Fruit fly (Drosophila melanogaster) whole organism, pupa: Measurements from ENCODE around the gene HDAC11.

Experiments used
- CG12605 ChIP-seq: fragments of 200-800 bp; sonication (Bioruptor generic); IDR thresholded peaks from 2 replicates; pipeline ENCODE4 v1.3.6; 2022; ENCODE audit warnings: missing biosample characterization, missing genetic modification characterization
- CG13204 ChIP-seq: fragments of 200-800 bp; sonication (Bioruptor generic); optimal IDR thresholded peaks from 2 replicates; lab custom pipeline; 2018; ENCODE audit warnings: missing biosample characterization, mild to moderate bottlenecking, missing genetic modification characterization, moderate library complexity
- CG15710 ChIP-seq: fragments of 200-800 bp; sonication (Bioruptor generic); optimal IDR thresholded peaks from 2 replicates; lab custom pipeline; 2018; ENCODE audit warnings: missing biosample characterization, mild to moderate bottlenecking, missing genetic modification characterization, moderate library complexity
- CG17806 ChIP-seq: fragments of 200-800 bp; sonication (Bioruptor generic); optimal IDR thresholded peaks from 2 replicates; lab custom pipeline; 2018; ENCODE audit warnings: missing biosample characterization, mild to moderate bottlenecking, missing genetic modification characterization, moderate library complexity
- CG34367 ChIP-seq: fragments of 200-800 bp; sonication (Bioruptor generic); optimal IDR thresholded peaks from 2 replicates; lab custom pipeline; 2018; ENCODE audit warnings: missing biosample characterization, mild to moderate bottlenecking, missing genetic modification characterization
- CG8301 ChIP-seq: fragments of 200-800 bp; sonication (Bioruptor generic); optimal IDR thresholded peaks from 2 replicates; lab custom pipeline; 2018; ENCODE audit warnings: missing biosample characterization, mild to moderate bottlenecking, missing genetic modification characterization
- CG9948 ChIP-seq: fragments of 200-800 bp; sonication (Bioruptor generic); optimal IDR thresholded peaks from 2 replicates; lab custom pipeline; 2018; ENCODE audit warnings: missing biosample characterization, mild to moderate bottlenecking, missing genetic modification characterization, moderate library complexity
- EcR ChIP-seq: fragments of 200-800 bp; sonication (Bioruptor generic); optimal IDR thresholded peaks from 3 replicates; lab custom pipeline; 2019; ENCODE audit warnings: missing biosample characterization, missing genetic modification characterization, mild to moderate bottlenecking, moderate library complexity, missing genetic modification reagents
- Snoo ChIP-seq: fragments of 200-800 bp; sonication (Bioruptor generic); optimal IDR thresholded peaks from 3 replicates; lab custom pipeline; 2017; ENCODE audit warnings: missing biosample characterization, mild to moderate bottlenecking, missing genetic modification characterization, inconsistent platforms
- fd96Ca ChIP-seq: fragments of 200-800 bp; sonication (Bioruptor generic); IDR thresholded peaks from 3 replicates; pipeline ENCODE4 v1.3.6; 2022; ENCODE audit warnings: missing biosample characterization, missing genetic modification characterization

DNA sequence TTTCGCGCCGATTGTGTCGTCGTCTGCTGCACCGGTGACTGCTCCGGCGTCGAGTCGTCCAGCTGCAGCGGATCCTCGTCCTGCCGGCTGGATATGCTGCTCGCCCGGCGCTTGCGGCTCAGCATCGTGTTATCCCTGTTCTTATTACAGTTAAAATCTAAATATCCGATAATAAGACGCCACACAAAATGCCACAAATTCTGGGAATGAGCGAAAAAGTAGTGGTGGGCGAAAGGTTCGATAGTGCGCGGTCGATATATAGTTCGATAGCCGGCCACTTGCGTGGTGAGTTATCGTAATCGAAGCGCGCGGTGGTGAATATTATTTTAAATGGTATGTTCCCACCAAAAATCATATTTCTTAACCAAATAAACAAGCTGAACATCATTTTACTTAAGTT is 51.0 kb downstream of the HDAC11 start, which contains the start of gene polybromo:
- no peak for TF ChIP-seq CG8301 (tag; lab: Kevin White, UChicago)
- no peak for TF ChIP-seq fd96Ca
- no peak for TF ChIP-seq CG13204 (GFP tag; lab: Kevin White, UChicago)
- no peak for TF ChIP-seq CG15710
- TF ChIP-seq EcR (GFP tag; lab: Kevin White, UChicago) = no peak
- TF ChIP-seq CG12605 (GFP tag; lab: Robert Waterston, UW) = no peak
- no peak for TF ChIP-seq Snoo (tag; lab: Kevin White, UChicago)
- TF ChIP-seq CG34367 (tag; lab: Kevin White, UChicago) = no peak
- TF ChIP-seq CG17806 (tag; lab: Kevin White, UChicago) = no peak
- no peak for TF ChIP-seq CG9948 (tag; lab: Kevin White, UChicago)
